Worm (Caenorhabditis elegans) whole organism, mixed stage, embryonic: ENCODE measurements around the gene F59B2.8.

Source experiments
- ceh-39 ChIP-seq: fragments of 150-350 bp; optimal IDR thresholded peaks from 2 replicates; lab custom pipeline; 2014; ENCODE audit warnings: missing biosample characterization, missing genetic modification characterization
- ces-1 ChIP-seq: fragments of 150-350 bp; optimal IDR thresholded peaks from 2 replicates; lab custom pipeline; 2014; ENCODE audit warnings: missing biosample characterization, missing genetic modification reagents, missing genetic modification characterization
- hlh-1 ChIP-seq: fragments of 150-350 bp; optimal IDR thresholded peaks from 2 replicates; lab custom pipeline; 2014; ENCODE audit warnings: missing biosample characterization, missing genetic modification reagents, missing genetic modification characterization
- lin-13 ChIP-seq: fragments of 150-350 bp; optimal IDR thresholded peaks from 2 replicates; lab custom pipeline; 2014; ENCODE audit warnings: missing biosample characterization, missing genetic modification characterization
- lin-32 ChIP-seq: fragments of 200-800 bp; sonication (Bioruptor generic); optimal IDR thresholded peaks from 2 replicates; lab custom pipeline; 2018; ENCODE audit warnings: mild to moderate bottlenecking, missing genetic modification characterization, missing compliant biosample characterization
- lsy-2 ChIP-seq: fragments of 150-350 bp; optimal IDR thresholded peaks from 2 replicates; lab custom pipeline; 2014; ENCODE audit warnings: missing biosample characterization, missing genetic modification characterization
- nhr-12 ChIP-seq: fragments of 150-350 bp; optimal IDR thresholded peaks from 2 replicates; lab custom pipeline; 2014; ENCODE audit warnings: missing biosample characterization, missing genetic modification characterization
- nhr-237 ChIP-seq: fragments of 150-350 bp; optimal IDR thresholded peaks from 2 replicates; lab custom pipeline; 2014; ENCODE audit warnings: missing biosample characterization, missing genetic modification characterization
- nhr-76 ChIP-seq: sonication (generic microtip); optimal IDR thresholded peaks from 2 replicates; lab custom pipeline; 2017; ENCODE audit warnings: missing biosample characterization, missing genetic modification characterization
- pha-4 ChIP-seq: fragments of 150-350 bp; optimal IDR thresholded peaks from 2 replicates; lab custom pipeline; 2018; ENCODE audit warnings: missing biosample characterization, missing genetic modification reagents, missing genetic modification characterization
- unc-62 ChIP-seq: fragments of 150-350 bp; optimal IDR thresholded peaks from 2 replicates; lab custom pipeline; 2014; ENCODE audit warnings: missing biosample characterization, missing genetic modification reagents, missing genetic modification characterization
- ztf-11 ChIP-seq: fragments of 150-350 bp; optimal IDR thresholded peaks from 2 replicates; lab custom pipeline; 2014; ENCODE audit warnings: missing biosample characterization, missing genetic modification characterization

- TF ChIP-seq ces-1 (GFP tag; lab: Kevin White, UChicago) = no peak
- peak; percentile 22 for TF ChIP-seq pha-4
- no peak for TF ChIP-seq nhr-76
- TF ChIP-seq lin-13 (tag; lab: Kevin White, UChicago) = no peak
- TF ChIP-seq nhr-12 (tag; lab: Kevin White, UChicago) = peak; percentile 57
- no peak for TF ChIP-seq ztf-11 (tag; lab: Kevin White, UChicago)
- peak; percentile 69 for TF ChIP-seq unc-62 (GFP tag; lab: Kevin White, UChicago)
- no peak for TF ChIP-seq nhr-237
- no peak for TF ChIP-seq lsy-2 (tag; lab: Kevin White, UChicago)
- no peak for TF ChIP-seq ceh-39 (tag; lab: Kevin White, UChicago)
- TF ChIP-seq lin-32 (GFP tag; lab: Kevin White, UChicago) = no peak
- peak; percentile 87 for TF ChIP-seq hlh-1 (tag; lab: Kevin White, UChicago)
These were observed 2.8 kb downstream of the F59B2.8 start for ce11 chrIII:9007183-9007582.
